Worm (Caenorhabditis elegans): ENCODE data around the gene gid-7.

The gid-7 gene

DNA sequence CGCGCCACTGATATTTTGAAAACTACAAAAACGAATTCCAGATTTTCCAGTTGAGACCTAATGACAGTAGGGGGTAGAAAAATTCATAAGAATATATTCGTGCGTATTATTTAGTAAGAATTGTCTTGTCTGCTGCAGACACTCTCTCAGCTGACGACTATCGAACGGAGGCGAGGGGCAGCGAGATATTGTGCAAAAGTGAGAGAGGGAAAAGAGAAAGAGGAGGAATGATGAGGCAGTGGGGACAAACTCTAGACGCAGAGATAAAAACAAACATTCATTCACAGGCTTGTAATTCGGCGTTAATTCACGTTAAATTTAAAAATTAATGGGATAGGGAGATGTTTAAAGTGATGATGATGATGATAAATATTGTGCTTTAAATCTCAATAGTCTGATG, at the start of gene gid-7:
Gene gid-7 (minus strand): TSS at position 188 of the 400 bp plus-strand sequence.
- TF ChIP-seq unc-62 (GFP tag; optimal IDR thresholded peaks at IDR 0.05): no peak

- no peak for TF ChIP-seq unc-62 (GFP tag; optimal IDR thresholded peaks at IDR 0.05)
These were observed 49.1 kb upstream of the gid-7 start, which contains the start of gene srw-7 for ce11 chrV:3805961-3806360. Gene srw-7 (plus strand): TSS chrV:3806261.

ce11 chrV:3805499-3805898, 48.6 kb upstream of the gid-7 start, which contains the start of gene R08F11.4:
Gene R08F11.4 (minus strand): TSS chrV:3805527.
- TF ChIP-seq unc-62 (GFP tag; optimal IDR thresholded peaks at IDR 0.05): no peak

- TF ChIP-seq unc-62 (GFP tag; optimal IDR thresholded peaks at IDR 0.05): no peak
These were observed 46.5 kb upstream of the gid-7 start, which contains the start of gene cyp-33C8 for ce11 chrV:3803343-3803742. Gene cyp-33C8 (minus strand): TSS chrV:3803542.

- no peak for TF ChIP-seq unc-62 (GFP tag; optimal IDR thresholded peaks at IDR 0.05)
These were observed 45.0 kb upstream of the gid-7 start for ce11 chrV:3801787-3802417.

- no peak for TF ChIP-seq unc-62 (GFP tag; optimal IDR thresholded peaks at IDR 0.05)
These were observed 43.5 kb upstream of the gid-7 start, which contains the start of gene srt-30 for ce11 chrV:3800378-3800777. Gene srt-30 (minus strand): TSS chrV:3800478.

DNA sequence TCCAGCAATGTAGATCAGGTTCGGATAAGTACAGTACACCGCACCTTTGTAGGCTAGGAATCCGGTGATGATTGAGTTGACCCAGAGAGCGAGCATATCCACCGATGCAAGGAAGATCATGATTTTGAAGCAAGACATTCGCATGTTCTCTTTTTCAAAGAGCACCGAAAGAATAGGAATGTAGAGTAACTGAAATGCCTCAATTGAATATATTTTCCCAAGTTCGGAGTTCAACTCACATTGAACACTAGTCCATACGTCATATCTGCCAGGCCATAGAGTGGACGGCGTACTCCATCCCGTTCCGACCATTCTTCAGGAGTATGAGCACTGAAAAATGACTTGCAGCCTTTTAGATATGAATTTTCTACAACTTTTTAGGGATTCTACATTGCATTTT, 42.9 kb upstream of the gid-7 start:
- TF ChIP-seq unc-62 (GFP tag; optimal IDR thresholded peaks at IDR 0.05): no peak

ce11 chrV:3790424-3790823, 33.5 kb upstream of the gid-7 start:
- TF ChIP-seq unc-62 (GFP tag; optimal IDR thresholded peaks at IDR 0.05): no peak

DNA sequence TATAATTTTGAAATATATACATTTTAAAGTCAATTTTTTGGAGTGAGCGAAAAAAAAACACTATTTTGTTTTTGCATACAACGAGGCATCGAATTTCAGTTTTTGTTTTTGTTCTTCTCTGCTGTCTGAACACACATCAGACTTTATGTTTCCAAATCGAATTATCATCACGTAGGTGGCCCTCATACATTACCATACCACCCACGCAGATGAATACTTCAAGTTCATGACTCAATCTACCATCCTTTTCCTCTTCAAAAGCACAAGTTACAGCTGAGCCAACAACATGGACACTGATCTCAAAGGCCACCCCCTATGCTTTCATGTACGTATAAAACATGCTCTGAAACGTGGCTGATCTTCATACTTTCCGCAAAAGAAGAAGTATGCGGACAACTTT, 32.9 kb upstream of the gid-7 start, which contains the start of gene R08F11.7:
Gene R08F11.7 (plus strand): TSS at position 301 of the 400 bp plus-strand sequence.
- TF ChIP-seq unc-62 (GFP tag; optimal IDR thresholded peaks at IDR 0.05): no peak

- TF ChIP-seq unc-62 (GFP tag; optimal IDR thresholded peaks at IDR 0.05): no peak
These were observed 31.7 kb upstream of the gid-7 start for ce11 chrV:3788538-3788937.

- TF ChIP-seq unc-62 (GFP tag; optimal IDR thresholded peaks at IDR 0.05): no peak
These were observed 27.4 kb upstream of the gid-7 start, which contains the start of gene R08F11.1 for ce11 chrV:3784167-3784734. Gene R08F11.1 (minus strand): TSS chrV:3784217.

DNA sequence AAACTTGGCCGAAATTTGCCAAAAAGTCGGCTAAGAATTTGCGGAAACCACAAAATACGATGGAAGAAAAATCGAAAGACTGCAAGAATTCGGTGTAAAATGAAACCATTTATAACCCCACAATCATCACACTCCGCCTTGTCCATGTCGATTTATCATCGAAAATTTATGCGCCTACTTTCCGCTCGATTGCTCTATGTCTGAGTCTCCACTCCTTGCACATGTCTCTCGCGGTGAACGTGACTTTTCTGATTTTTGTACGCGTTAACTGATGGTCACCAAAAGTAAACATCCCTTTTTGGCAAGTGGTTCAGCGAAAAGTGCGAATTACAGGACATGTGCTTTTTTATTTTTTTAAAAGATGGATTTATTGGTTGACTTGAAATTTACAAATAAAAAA, 20.1 kb upstream of the gid-7 start:
- no peak for TF ChIP-seq unc-62 (GFP tag; optimal IDR thresholded peaks at IDR 0.05)

- TF ChIP-seq unc-62 (GFP tag; optimal IDR thresholded peaks at IDR 0.05): no peak
These were observed 19.3 kb upstream of the gid-7 start, which contains the start of gene cysl-3 for ce11 chrV:3776086-3776589. Gene cysl-3 (minus strand): TSS chrV:3776136.

DNA sequence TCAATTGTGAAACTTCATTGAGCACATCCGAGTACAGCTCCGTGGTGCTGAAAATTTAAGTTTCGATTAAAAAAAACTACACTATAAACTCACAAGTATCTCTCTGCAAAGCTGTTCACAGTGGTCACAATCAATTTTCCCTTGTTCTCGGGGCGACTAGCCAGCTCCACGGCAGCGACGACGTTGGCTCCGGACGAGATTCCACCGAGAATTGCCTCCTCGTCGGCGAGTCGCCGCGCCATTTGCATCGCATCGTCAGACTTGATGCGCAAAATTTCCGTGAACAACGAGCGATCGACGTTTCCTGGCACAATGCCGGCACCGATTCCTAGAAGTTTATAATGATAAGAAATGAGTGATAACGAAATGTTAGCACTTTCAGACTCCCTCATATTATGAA, 17.8 kb upstream of the gid-7 start:
- TF ChIP-seq unc-62 (GFP tag; optimal IDR thresholded peaks at IDR 0.05): no peak

- TF ChIP-seq unc-62 (GFP tag; optimal IDR thresholded peaks at IDR 0.05): no peak
These were observed 16.7 kb upstream of the gid-7 start for ce11 chrV:3773618-3774017.

- TF ChIP-seq unc-62 (GFP tag; optimal IDR thresholded peaks at IDR 0.05): no peak
These were observed 14.8 kb upstream of the gid-7 start, which contains the start of the genes R08E5.1 and rips-1 for ce11 chrV:3771437-3772256. Gene R08E5.1 (minus strand): TSS chrV:3771518. Gene rips-1 (plus strand): TSS chrV:3772021.

Data from whole organism, dauer.